Worm (Caenorhabditis elegans) whole organism, L4 larva: ENCODE data around the gene madf-8.

Experiments used
- Y48G9A.11 ChIP-seq: fragments of 200-800 bp; sonication (Bioruptor generic); IDR thresholded peaks from 2 replicates; pipeline ENCODE4 v1.3.6; 2022; ENCODE audit warnings: missing genetic modification reagents, missing genetic modification characterization, missing compliant biosample characterization
- ZK337.2 ChIP-seq: fragments of 200-800 bp; sonication (Bioruptor generic); IDR thresholded peaks from 2 replicates; pipeline ENCODE4 v1.3.6; 2022; ENCODE audit warnings: missing genetic modification reagents, missing genetic modification characterization, missing compliant biosample characterization
- ZK546.5 ChIP-seq, 2 experiments: sonication (generic microtip); optimal IDR thresholded peaks; 2 replicates each; lab custom pipeline; 2017; ENCODE audit warnings: missing biosample characterization in 2 of 2, missing genetic modification characterization in 2 of 2
- aly-2 ChIP-seq: sonication (generic microtip); optimal IDR thresholded peaks from 2 replicates; lab custom pipeline; 2018; ENCODE audit warnings: missing biosample characterization, missing genetic modification characterization
- ama-1 ChIP-seq: fragments of 150-350 bp; optimal IDR thresholded peaks from 2 replicates; lab custom pipeline; 2014; ENCODE audit warnings: inconsistent platforms, mixed read lengths
- ces-1 ChIP-seq: fragments of 150-350 bp; sonication (generic microtip); optimal IDR thresholded peaks from 4 replicates; lab custom pipeline; 2014; ENCODE audit warnings: missing biosample characterization, missing genetic modification reagents, missing genetic modification characterization
- dmd-9 ChIP-seq: fragments of 200-800 bp; sonication (Bioruptor generic); IDR thresholded peaks from 2 replicates; pipeline ENCODE4 v1.3.6; 2022; ENCODE audit warnings: missing genetic modification reagents, missing genetic modification characterization, missing compliant biosample characterization
- fos-1 ChIP-seq: fragments of 150-350 bp; optimal IDR thresholded peaks from 2 replicates; lab custom pipeline; 2014; ENCODE audit warnings: missing biosample characterization, missing genetic modification characterization
- mdl-1 ChIP-seq, 2 experiments: fragments of 150-350 bp in 1 of 2; sonication (generic microtip) in 1 of 2; optimal IDR thresholded peaks; 2 replicates each; lab custom pipeline; 2014 to 2017; ENCODE audit warnings: missing biosample characterization in 2 of 2, missing genetic modification characterization in 2 of 2
- nhr-11 ChIP-seq: fragments of 150-350 bp; optimal IDR thresholded peaks from 2 replicates; lab custom pipeline; 2014; ENCODE audit warnings: missing biosample characterization, missing genetic modification characterization
- pqm-1 ChIP-seq: sonication (generic microtip); optimal IDR thresholded peaks from 2 replicates; lab custom pipeline; 2017; ENCODE audit warnings: missing biosample characterization, missing genetic modification characterization
- skn-1 ChIP-seq: fragments of 150-350 bp; optimal IDR thresholded peaks from 2 replicates; lab custom pipeline; 2014; ENCODE audit warnings: missing biosample characterization, missing genetic modification characterization
- snpc-4 ChIP-seq: fragments of 150-350 bp; optimal IDR thresholded peaks from 2 replicates; lab custom pipeline; 2014; ENCODE audit warnings: missing biosample characterization, missing genetic modification characterization
- unc-130 ChIP-seq: sonication (generic microtip); optimal IDR thresholded peaks from 2 replicates; lab custom pipeline; 2016; ENCODE audit warnings: missing genetic modification reagents, missing genetic modification characterization, missing compliant biosample characterization

DNA sequence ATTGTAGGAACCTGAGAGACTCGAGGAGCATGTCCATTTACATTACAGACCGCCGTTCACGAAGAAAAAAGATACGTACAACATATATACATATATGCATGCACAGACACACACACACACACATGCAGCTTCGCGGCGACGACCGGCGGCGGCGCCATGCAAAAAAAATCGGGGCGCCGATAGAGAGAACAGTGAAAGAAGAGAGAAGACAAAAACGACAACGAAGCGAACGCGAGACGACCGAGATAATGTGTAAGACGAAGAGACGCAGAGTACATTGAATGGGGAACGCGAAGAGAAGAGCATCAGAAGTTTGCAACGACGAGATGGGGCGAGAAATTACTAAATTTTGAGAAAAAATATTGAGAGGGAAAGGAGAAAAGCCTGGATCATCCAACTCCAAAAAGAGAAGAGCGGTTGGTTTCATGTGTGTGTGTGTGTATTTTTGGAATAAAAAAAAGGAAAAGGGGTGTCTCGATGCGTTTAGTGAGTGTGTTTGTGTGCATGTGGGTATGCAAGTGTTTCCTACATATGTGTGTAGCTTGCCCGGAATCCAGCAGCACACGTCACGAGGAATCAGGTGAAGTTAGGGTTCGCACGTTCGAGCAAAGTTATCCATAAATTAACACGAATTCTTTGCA is 30.9 kb downstream of the madf-8 start:
- peak in 1 of 2 experiments; percentile 43 for TF ChIP-seq mdl-1 (tag; optimal IDR thresholded peaks at IDR 0.05; lab: Kevin White, UChicago)
- TF ChIP-seq skn-1 (tag; lab: Kevin White, UChicago), result no peak
- TF ChIP-seq ZK546.5 (tag; optimal IDR thresholded peaks at IDR 0.05; lab: Kevin White, UChicago), result no peak
- no peak for TF ChIP-seq aly-2 (tag; lab: Kevin White, UChicago)
- TF ChIP-seq ces-1 (GFP tag; lab: Kevin White, UChicago), result no peak
- no peak for TF ChIP-seq pqm-1 (tag; lab: Kevin White, UChicago)
- TF ChIP-seq ama-1 (lab: Kevin White, UChicago), result no peak
- no peak for TF ChIP-seq snpc-4 (tag; lab: Kevin White, UChicago)
- TF ChIP-seq dmd-9, result no peak
- TF ChIP-seq ZK337.2 (GFP tag; lab: Robert Waterston, UW), result no peak
- no peak for TF ChIP-seq unc-130 (GFP tag; lab: Kevin White, UChicago)
- TF ChIP-seq Y48G9A.11 (GFP tag; lab: Robert Waterston, UW), result no peak
- TF ChIP-seq nhr-11 (tag; lab: Kevin White, UChicago), result no peak
- no peak for TF ChIP-seq fos-1 (tag; lab: Kevin White, UChicago)
